Worm (Caenorhabditis elegans): ENCODE measurements around the gene Y66D12A.7.

Gene Y66D12A.7

ce11 chrIII:11582569-11582968 lies 2.3 kb upstream of the Y66D12A.7 start:
- TF ChIP-seq him-1 (tag; optimal IDR thresholded peaks at IDR 0.05) (no peak), W03F9.2 (tag; optimal IDR thresholded peaks at IDR 0.05) (no peak), dao-5 (tag; optimal IDR thresholded peaks at IDR 0.05) (no peak)

ce11 chrIII:11581372-11581771 lies 1.1 kb upstream of the Y66D12A.7 start, which contains the start of the genes Y66D12A.6 and ceh-92:
Gene Y66D12A.6 (minus strand): TSS chrIII:11581402.
Gene ceh-92 (plus strand): TSS chrIII:11581600.
- no peak for TF ChIP-seq dao-5 (tag; optimal IDR thresholded peaks at IDR 0.05)
- TF ChIP-seq him-1 (tag; optimal IDR thresholded peaks at IDR 0.05): no peak
- TF ChIP-seq W03F9.2 (tag; optimal IDR thresholded peaks at IDR 0.05): no peak

- TF ChIP-seq W03F9.2 (tag; optimal IDR thresholded peaks at IDR 0.05) (no peak), him-1 (tag; optimal IDR thresholded peaks at IDR 0.05) (no peak), dao-5 (tag; optimal IDR thresholded peaks at IDR 0.05) (no peak)
These were observed 898 bp downstream of the Y66D12A.7 start for ce11 chrIII:11579380-11579779.

- no peak for TF ChIP-seq him-1 (tag; optimal IDR thresholded peaks at IDR 0.05)
- no peak for TF ChIP-seq dao-5 (tag; optimal IDR thresholded peaks at IDR 0.05)
- no peak for TF ChIP-seq W03F9.2 (tag; optimal IDR thresholded peaks at IDR 0.05)
These were observed 6.4 kb downstream of the Y66D12A.7 start, which contains the start of gene Y66D12A.8 for ce11 chrIII:11573921-11574320. Gene Y66D12A.8 (plus strand): TSS chrIII:11574221.

ce11 chrIII:11567837-11568236 lies 12.4 kb downstream of the Y66D12A.7 start, which contains the start of gene psme-3:
Gene psme-3 (plus strand): TSS chrIII:11568137.
- TF ChIP-seq W03F9.2 (tag; optimal IDR thresholded peaks at IDR 0.05) (no peak), dao-5 (tag; optimal IDR thresholded peaks at IDR 0.05) (no peak), him-1 (tag; optimal IDR thresholded peaks at IDR 0.05) (no peak)

ce11 chrIII:11565602-11566001 lies 14.7 kb downstream of the Y66D12A.7 start, which contains the start of gene Y66D12A.10:
Gene Y66D12A.10 (plus strand): TSS chrIII:11565874.
- TF ChIP-seq dao-5 (tag; optimal IDR thresholded peaks at IDR 0.05) (no peak), him-1 (tag; optimal IDR thresholded peaks at IDR 0.05) (no peak), W03F9.2 (tag; optimal IDR thresholded peaks at IDR 0.05) (no peak)

ce11 chrIII:11563417-11563949 lies 16.8 kb downstream of the Y66D12A.7 start, which contains the start of gene Y66D12A.11:
Gene Y66D12A.11 (plus strand): TSS chrIII:11563467.
- no peak for TF ChIP-seq W03F9.2 (tag; optimal IDR thresholded peaks at IDR 0.05)
- TF ChIP-seq him-1 (tag; optimal IDR thresholded peaks at IDR 0.05): no peak
- no peak for TF ChIP-seq dao-5 (tag; optimal IDR thresholded peaks at IDR 0.05)

ce11 chrIII:11561597-11561996 lies 18.7 kb downstream of the Y66D12A.7 start:
- TF ChIP-seq him-1 (tag; optimal IDR thresholded peaks at IDR 0.05) (no peak), W03F9.2 (tag; optimal IDR thresholded peaks at IDR 0.05) (no peak), dao-5 (tag; optimal IDR thresholded peaks at IDR 0.05) (no peak)

- no peak for TF ChIP-seq W03F9.2 (tag; optimal IDR thresholded peaks at IDR 0.05)
- no peak for TF ChIP-seq dao-5 (tag; optimal IDR thresholded peaks at IDR 0.05)
- no peak for TF ChIP-seq him-1 (tag; optimal IDR thresholded peaks at IDR 0.05)
These were observed 19.6 kb downstream of the Y66D12A.7 start, which contains the start of gene ztf-29 for ce11 chrIII:11560504-11561202. Gene ztf-29 (plus strand): TSS chrIII:11561152.

- TF ChIP-seq dao-5 (tag; optimal IDR thresholded peaks at IDR 0.05): no peak
- TF ChIP-seq him-1 (tag; optimal IDR thresholded peaks at IDR 0.05): no peak
- TF ChIP-seq W03F9.2 (tag; optimal IDR thresholded peaks at IDR 0.05): no peak
These were observed 20.6 kb downstream of the Y66D12A.7 start for ce11 chrIII:11559677-11560076.

- no peak for TF ChIP-seq W03F9.2 (tag; optimal IDR thresholded peaks at IDR 0.05)
- no peak for TF ChIP-seq dao-5 (tag; optimal IDR thresholded peaks at IDR 0.05)
These were observed 22.0 kb downstream of the Y66D12A.7 start for ce11 chrIII:11558251-11558650.

- TF ChIP-seq dao-5 (tag; optimal IDR thresholded peaks at IDR 0.05) (no peak), him-1 (tag; optimal IDR thresholded peaks at IDR 0.05) (no peak), W03F9.2 (tag; optimal IDR thresholded peaks at IDR 0.05) (no peak)
These were observed 23.4 kb downstream of the Y66D12A.7 start for ce11 chrIII:11556860-11557259.

- TF ChIP-seq W03F9.2 (tag; optimal IDR thresholded peaks at IDR 0.05) (no peak), him-1 (tag; optimal IDR thresholded peaks at IDR 0.05) (no peak), dao-5 (tag; optimal IDR thresholded peaks at IDR 0.05) (no peak)
These were observed 25.6 kb downstream of the Y66D12A.7 start for ce11 chrIII:11554701-11555111.

- TF ChIP-seq dao-5 (tag; optimal IDR thresholded peaks at IDR 0.05) (no peak), W03F9.2 (tag; optimal IDR thresholded peaks at IDR 0.05) (no peak), him-1 (tag; optimal IDR thresholded peaks at IDR 0.05) (no peak)
These were observed 32.2 kb downstream of the Y66D12A.7 start, which contains the start of gene Y66D12A.13 for ce11 chrIII:11548070-11548469. Gene Y66D12A.13 (plus strand): TSS chrIII:11548370.
